Fruit fly (Drosophila melanogaster): ENCODE data around the gene Pfrx.
A peak's percentile ranks its signal among the peaks of the same experiment; 100 is the strongest.

DNA sequence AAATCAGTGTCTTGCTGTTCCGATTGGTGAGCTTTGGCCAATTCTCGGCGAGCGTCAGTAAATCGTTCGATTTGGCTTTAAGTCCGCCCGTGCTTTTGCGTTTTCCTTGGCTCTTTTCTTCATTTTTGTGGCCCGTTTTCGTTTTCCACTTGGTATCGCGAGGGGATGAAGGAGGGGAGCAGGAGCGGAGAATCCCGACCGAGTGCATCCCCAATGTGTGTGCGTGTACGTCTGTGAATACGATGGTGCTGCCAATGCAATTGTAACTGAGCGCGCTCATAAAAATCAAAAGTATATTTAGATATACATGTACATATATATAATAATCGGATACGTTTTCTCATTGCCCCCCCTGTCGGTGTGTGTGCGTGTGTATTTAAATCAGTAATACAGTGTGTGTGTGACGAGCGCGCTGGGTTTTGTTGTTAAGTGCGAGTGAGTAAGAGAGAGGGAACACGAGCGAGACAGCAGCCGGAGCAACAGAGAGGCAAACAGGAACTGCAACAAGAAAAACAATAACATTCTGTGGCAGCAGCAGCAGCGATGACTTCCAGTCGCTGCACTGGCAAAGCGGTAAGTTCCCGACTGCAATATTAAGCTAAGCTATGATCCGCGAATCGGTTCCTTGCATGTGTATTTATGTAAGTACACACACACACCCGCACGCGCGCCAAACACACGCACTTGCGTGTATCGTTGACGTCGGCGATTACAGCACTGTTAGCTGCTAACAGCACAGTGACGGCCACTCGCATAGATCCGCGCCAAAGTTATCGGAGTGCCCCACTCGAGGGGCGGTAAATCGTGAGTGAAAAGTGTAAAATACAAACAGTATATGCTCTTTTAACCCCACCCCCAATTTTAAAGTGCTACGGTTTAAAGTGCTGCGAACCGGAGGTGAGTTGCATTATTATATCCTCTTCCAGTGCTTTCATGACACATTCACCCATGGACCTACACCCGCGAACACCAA, 592 bp downstream of the Pfrx start:
- TF ChIP-seq cas (GFP tag; IDR thresholded peaks at IDR 0.05) (0 out of 2 replicates have a peak, but pooled peaks have one; percentile 17), dan (GFP tag; IDR thresholded peaks at IDR 0.05) (no peak), az2 (GFP tag; optimal IDR thresholded peaks at IDR 0.05) (peak; percentile 35), Vsx1 (GFP tag; optimal IDR thresholded peaks at IDR 0.05) (no peak), Hr39 (optimal IDR thresholded peaks at IDR 0.05) (no peak), CG4820 (GFP tag; optimal IDR thresholded peaks at IDR 0.05) (peak; percentile 32), CG10959 (GFP tag; IDR thresholded peaks at IDR 0.05) (no peak), fd64A (GFP tag; optimal IDR thresholded peaks at IDR 0.05) (no peak)
